Fruit fly (Drosophila melanogaster) whole organism, prepupa: ENCODE data around the gene Rift.

ENCODE experiments used
- CG15336 ChIP-seq: fragments of 200-800 bp; sonication (Bioruptor generic); IDR thresholded peaks from 2 replicates; pipeline ENCODE4 v1.3.6; 2022; ENCODE audit warnings: missing biosample characterization, missing genetic modification characterization
- CG6792 ChIP-seq: fragments of 200-800 bp; sonication (Bioruptor generic); optimal IDR thresholded peaks from 3 replicates; lab custom pipeline; 2016; ENCODE audit warnings: missing biosample characterization, missing genetic modification characterization
- CG8632 ChIP-seq: fragments of 200-800 bp; sonication (Bioruptor generic); optimal IDR thresholded peaks from 3 replicates; lab custom pipeline; 2016; ENCODE audit warnings: missing biosample characterization, missing genetic modification characterization
- Met ChIP-seq: fragments of 200-800 bp; sonication (Bioruptor generic); optimal IDR thresholded peaks from 3 replicates; lab custom pipeline; 2016; ENCODE audit warnings: missing biosample characterization, missing genetic modification characterization
- Sox15 ChIP-seq: fragments of 200-800 bp; sonication (Bioruptor generic); optimal IDR thresholded peaks from 3 replicates; lab custom pipeline; 2016; ENCODE audit warnings: missing biosample characterization, missing genetic modification characterization
- esn ChIP-seq: fragments of 200-800 bp; sonication (Bioruptor generic); optimal IDR thresholded peaks from 2 replicates; lab custom pipeline; 2016; ENCODE audit warnings: missing biosample characterization, mild to moderate bottlenecking, missing genetic modification characterization, moderate library complexity
- lz ChIP-seq: fragments of 200-800 bp; sonication (Bioruptor generic); optimal IDR thresholded peaks from 3 replicates; lab custom pipeline; 2016; ENCODE audit warnings: missing biosample characterization, missing genetic modification characterization
- svp ChIP-seq: fragments of 200-800 bp; sonication (Bioruptor generic); peaks from one replicate; lab custom pipeline; 2016; ENCODE audit warnings: missing biosample characterization, missing genetic modification characterization

DNA sequence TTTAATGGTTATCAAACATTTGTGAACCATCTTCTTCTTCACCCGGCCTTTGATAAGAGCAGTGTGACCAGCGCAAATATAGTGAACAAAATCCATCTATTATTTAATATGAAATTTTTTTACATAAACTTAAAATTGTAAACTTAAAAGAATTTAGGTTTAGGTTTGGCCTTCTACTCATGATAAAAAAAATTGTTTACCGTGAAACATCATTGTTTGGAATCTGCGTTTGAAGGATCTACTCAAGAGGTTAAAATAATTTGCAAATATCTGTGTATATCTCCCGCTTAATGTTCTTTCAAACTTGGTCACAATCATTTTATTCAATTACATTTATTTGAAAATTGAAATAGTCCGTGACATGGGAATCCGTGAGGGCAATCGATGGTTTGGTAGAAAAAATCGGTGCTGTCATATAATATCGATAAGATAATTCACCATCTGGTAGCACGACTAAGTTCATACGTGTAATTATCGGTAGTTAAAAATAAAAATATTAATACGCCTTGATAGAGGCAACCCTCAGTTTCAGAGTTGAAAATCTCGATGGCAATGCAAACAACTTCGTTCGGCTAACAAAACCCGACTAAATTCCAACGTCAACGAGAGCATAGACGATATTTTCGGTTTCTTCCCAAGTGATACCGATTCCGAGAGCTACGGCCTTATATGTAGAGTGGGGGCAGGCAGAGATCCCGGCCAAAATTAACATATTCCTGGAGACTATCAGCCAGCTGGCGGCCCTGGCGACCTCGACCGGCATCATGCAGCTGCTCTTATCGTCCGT lies 38.0 kb downstream of the Rift start, which contains the start of the genes betaGlu and sip3:
- TF ChIP-seq Sox15 (GFP tag; lab: Kevin White, UChicago) (no peak), CG8632 (GFP tag; lab: Kevin White, UChicago) (no peak), svp (peak; percentile 90), esn (GFP tag; lab: Kevin White, UChicago) (peak; percentile 48), CG6792 (GFP tag; lab: Kevin White, UChicago) (no peak), lz (GFP tag; lab: Kevin White, UChicago) (no peak), CG15336 (no peak), Met (no peak)
